Fruit fly (Drosophila melanogaster) S2 (cell line): ENCODE measurements around the gene CG14856.

ENCODE experiments used
- CG8478 ChIP-seq: fragments of >200 bp; optimal IDR thresholded peaks from 2 replicates; lab custom pipeline; 2018
- CTCF ChIP-seq, 2 experiments: fragments of >200 bp; optimal IDR thresholded peaks; 2 replicates each; lab custom pipeline; 2018

DNA sequence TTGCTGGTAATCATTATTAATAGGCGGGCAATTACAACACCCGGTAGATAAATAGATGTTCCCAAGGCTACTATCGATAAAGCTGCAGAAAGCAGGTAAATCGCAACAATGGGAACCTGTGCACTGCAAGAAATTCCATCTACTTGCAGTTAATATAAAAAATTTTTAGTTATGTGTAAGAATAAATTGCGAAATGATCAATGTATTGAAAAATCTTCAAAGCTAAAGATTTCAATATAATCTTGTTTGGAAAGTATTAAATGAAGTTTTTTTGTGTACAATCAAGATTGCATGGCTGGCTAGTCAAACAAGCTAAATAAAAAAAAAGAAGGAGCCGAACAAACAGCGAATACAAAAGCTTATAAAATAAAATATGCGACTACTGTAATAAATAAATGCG, 23.4 kb upstream of the CG14856 start:
- no peak for TF ChIP-seq CG8478 (lab: Kevin White, UChicago)
- no peak for TF ChIP-seq CTCF (optimal IDR thresholded peaks at IDR 0.05; lab: Kevin White, UChicago)
